Worm (Caenorhabditis elegans): ENCODE data around the gene T16G1.7.
A peak's percentile ranks its signal among the peaks of the same experiment; 100 is the strongest.

Gene T16G1.7

DNA sequence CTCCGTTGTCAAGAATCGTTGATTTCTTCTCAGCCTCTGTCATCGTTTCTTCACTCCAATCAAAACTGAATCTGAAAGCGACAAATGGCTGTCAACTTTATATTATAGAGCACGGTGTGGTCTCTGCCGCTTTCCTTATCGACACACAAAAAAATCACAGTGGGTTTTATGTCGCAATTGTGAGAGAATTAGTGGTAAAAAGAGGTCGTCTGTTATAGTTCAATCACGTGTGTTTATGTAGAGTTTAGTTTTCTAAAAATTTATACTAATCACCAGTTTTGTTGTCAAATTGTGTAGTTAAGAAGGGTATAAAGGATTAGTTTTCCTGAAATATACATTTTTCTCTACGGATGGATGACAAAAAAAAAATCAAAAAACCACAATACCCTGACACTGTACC lies at the start of gene T16G1.7:
T16G1.7 (minus strand) TSS at position 137 of the 400 bp plus-strand sequence.
- TF ChIP-seq med-1 (GFP tag; optimal IDR thresholded peaks at IDR 0.05; ENCODE audit: insufficient read depth) (no peak), cog-1 (tag; optimal IDR thresholded peaks at IDR 0.05) (no peak), ref-1 (GFP tag; conservative IDR thresholded peaks at IDR 0.05) (no peak), T22C8.4 (GFP tag; IDR thresholded peaks at IDR 0.05) (no peak), ztf-29 (GFP tag; IDR thresholded peaks at IDR 0.05) (no peak), ztf-23 (GFP tag; IDR thresholded peaks at IDR 0.05) (no peak), klf-2 (GFP tag; conservative IDR thresholded peaks at IDR 0.05) (no peak), tab-1 (GFP tag; IDR thresholded peaks at IDR 0.05) (no peak), flt-1 (GFP tag; IDR thresholded peaks at IDR 0.05) (no peak)

ce11 chrV:12974047-12974446 lies 39.1 kb upstream of the T16G1.7 start:
- TF ChIP-seq ztf-23 (GFP tag; IDR thresholded peaks at IDR 0.05) (no peak), cog-1 (tag; optimal IDR thresholded peaks at IDR 0.05) (no peak), tab-1 (GFP tag; IDR thresholded peaks at IDR 0.05) (no peak), klf-2 (GFP tag; conservative IDR thresholded peaks at IDR 0.05) (no peak), med-1 (GFP tag; optimal IDR thresholded peaks at IDR 0.05; ENCODE audit: insufficient read depth) (no peak), flt-1 (GFP tag; IDR thresholded peaks at IDR 0.05) (no peak), ref-1 (GFP tag; conservative IDR thresholded peaks at IDR 0.05) (no peak), T22C8.4 (GFP tag; IDR thresholded peaks at IDR 0.05) (no peak), ztf-29 (GFP tag; IDR thresholded peaks at IDR 0.05) (no peak)

DNA sequence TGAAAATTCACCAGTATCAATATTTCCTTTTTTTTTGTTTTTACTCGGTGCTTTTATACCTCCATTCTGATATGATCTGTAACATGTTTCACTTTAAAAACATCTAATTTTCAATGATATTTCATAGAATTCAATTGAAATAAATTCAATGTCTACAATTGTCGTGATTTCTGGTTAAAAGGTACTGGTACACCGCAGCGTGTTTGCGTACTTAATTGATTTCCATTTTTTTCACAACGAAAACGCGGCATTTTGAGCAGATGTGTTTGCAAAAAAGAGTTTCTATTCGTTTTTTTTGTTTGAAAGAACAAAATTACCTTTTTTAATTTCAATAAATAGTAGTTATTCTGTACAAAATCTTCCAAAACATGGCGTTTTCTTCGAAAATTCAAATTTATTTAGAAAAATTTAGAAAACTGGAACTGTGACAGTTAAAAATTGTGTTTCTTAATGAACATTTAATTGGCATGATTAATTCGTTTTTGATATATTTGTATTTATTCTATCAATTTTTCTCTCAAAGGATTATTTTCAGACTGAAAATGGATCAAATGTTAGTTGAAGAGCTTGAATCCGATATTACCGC lies 35.8 kb upstream of the T16G1.7 start, which contains the start of gene pnn-1:
pnn-1 (plus strand) TSS at position 536 of the 586 bp plus-strand sequence.
- TF ChIP-seq tab-1 (GFP tag; IDR thresholded peaks at IDR 0.05) (no peak), ztf-29 (GFP tag; IDR thresholded peaks at IDR 0.05) (no peak)

- no peak for TF ChIP-seq ref-1 (GFP tag; conservative IDR thresholded peaks at IDR 0.05)
- no peak for TF ChIP-seq ztf-29 (GFP tag; IDR thresholded peaks at IDR 0.05)
- no peak for TF ChIP-seq tab-1 (GFP tag; IDR thresholded peaks at IDR 0.05)
- no peak for TF ChIP-seq ztf-23 (GFP tag; IDR thresholded peaks at IDR 0.05)
- TF ChIP-seq cog-1 (tag; optimal IDR thresholded peaks at IDR 0.05), result no peak
- no peak for TF ChIP-seq T22C8.4 (GFP tag; IDR thresholded peaks at IDR 0.05)
- no peak for TF ChIP-seq med-1 (GFP tag; optimal IDR thresholded peaks at IDR 0.05; ENCODE audit: insufficient read depth)
- TF ChIP-seq klf-2 (GFP tag; conservative IDR thresholded peaks at IDR 0.05), result no peak
- TF ChIP-seq flt-1 (GFP tag; IDR thresholded peaks at IDR 0.05), result no peak
These were observed 33.6 kb upstream of the T16G1.7 start, which contains the start of gene lin-46 for ce11 chrV:12968555-12968954. Gene lin-46, plus strand, starts transcription at chrV:12968855.

DNA sequence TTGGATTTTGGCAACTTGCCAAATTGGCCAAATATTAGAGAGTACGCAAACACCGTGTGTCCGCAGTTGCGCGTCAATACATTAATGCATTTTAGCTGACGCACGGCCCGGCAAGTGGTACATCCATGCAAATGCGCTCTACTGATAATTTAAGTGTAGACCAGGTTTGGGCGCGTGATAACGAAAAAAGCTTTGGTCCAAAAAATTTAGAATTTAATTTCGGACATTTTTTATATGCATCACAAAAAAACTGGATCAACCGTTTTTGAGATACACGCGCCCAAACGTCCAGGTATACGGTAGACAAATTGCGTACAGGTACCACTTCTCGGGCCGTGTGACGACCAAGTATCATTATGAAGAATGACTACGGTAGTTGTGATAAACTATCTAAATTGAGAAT lies 33.0 kb upstream of the T16G1.7 start, which contains the start of gene R186.8:
R186.8 (minus strand) TSS at position 58 of the 403 bp plus-strand sequence.
- peak; percentile 52 for TF ChIP-seq cog-1 (tag; optimal IDR thresholded peaks at IDR 0.05)

DNA sequence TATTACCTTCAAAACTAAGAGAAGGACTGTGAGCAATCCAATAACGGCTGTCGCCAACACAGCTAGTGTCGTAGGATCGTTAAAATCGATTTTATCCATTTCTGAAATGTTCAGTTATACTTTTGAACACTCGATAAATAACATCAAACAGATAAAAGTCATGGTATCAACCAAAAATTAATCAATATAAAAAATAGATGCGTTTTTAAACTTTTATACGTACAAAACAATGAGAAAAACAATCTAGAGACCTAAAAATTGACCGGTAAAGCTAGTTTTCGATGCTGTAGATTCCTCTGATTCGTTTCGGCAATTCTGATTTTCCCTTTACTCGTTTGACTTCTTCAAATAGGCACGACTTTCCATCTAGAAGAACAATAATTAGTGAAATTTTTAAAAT lies 32.2 kb upstream of the T16G1.7 start, which contains the start of gene R186.3:
R186.3 (minus strand) TSS at position 101 of the 400 bp plus-strand sequence.
- TF ChIP-seq flt-1 (GFP tag; IDR thresholded peaks at IDR 0.05) (no peak), tab-1 (GFP tag; IDR thresholded peaks at IDR 0.05) (no peak), ztf-29 (GFP tag; IDR thresholded peaks at IDR 0.05) (no peak), ref-1 (GFP tag; conservative IDR thresholded peaks at IDR 0.05) (no peak), T22C8.4 (GFP tag; IDR thresholded peaks at IDR 0.05) (no peak), ztf-23 (GFP tag; IDR thresholded peaks at IDR 0.05) (no peak), cog-1 (tag; optimal IDR thresholded peaks at IDR 0.05) (no peak), med-1 (GFP tag; optimal IDR thresholded peaks at IDR 0.05; ENCODE audit: insufficient read depth) (no peak), klf-2 (GFP tag; conservative IDR thresholded peaks at IDR 0.05) (no peak)

DNA sequence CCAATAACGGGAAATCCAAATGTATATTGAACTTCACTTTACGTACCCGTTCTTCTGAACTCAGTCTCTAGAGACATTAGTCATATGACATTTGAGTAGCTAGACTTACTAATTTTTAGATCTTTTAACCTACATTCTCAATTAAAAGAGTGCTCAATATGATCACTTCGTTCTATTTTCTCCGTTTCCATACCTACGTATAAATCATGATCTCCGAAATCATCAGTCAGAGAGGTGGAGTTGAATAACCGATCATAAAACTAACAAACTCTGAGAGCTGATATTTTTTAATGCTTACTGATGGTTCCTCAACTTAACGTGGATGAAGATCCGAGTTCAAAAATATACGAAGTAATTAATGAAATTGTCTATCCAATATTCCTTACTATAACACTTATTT lies 29.2 kb upstream of the T16G1.7 start, which contains the start of gene srd-35:
srd-35 (plus strand) TSS at position 301 of the 400 bp plus-strand sequence.
- TF ChIP-seq med-1 (GFP tag; optimal IDR thresholded peaks at IDR 0.05; ENCODE audit: insufficient read depth), result no peak
- TF ChIP-seq ztf-23 (GFP tag; IDR thresholded peaks at IDR 0.05), result no peak
- TF ChIP-seq ztf-29 (GFP tag; IDR thresholded peaks at IDR 0.05), result no peak
- no peak for TF ChIP-seq flt-1 (GFP tag; IDR thresholded peaks at IDR 0.05)
- TF ChIP-seq cog-1 (tag; optimal IDR thresholded peaks at IDR 0.05), result no peak
- TF ChIP-seq ref-1 (GFP tag; conservative IDR thresholded peaks at IDR 0.05), result no peak
- TF ChIP-seq tab-1 (GFP tag; IDR thresholded peaks at IDR 0.05), result no peak
- no peak for TF ChIP-seq T22C8.4 (GFP tag; IDR thresholded peaks at IDR 0.05)
- no peak for TF ChIP-seq klf-2 (GFP tag; conservative IDR thresholded peaks at IDR 0.05)

ce11 chrV:12963192-12963591 lies 28.3 kb upstream of the T16G1.7 start, which contains the start of gene hrg-9:
Gene hrg-9, minus strand, starts transcription at chrV:12963343.
- TF ChIP-seq T22C8.4 (GFP tag; IDR thresholded peaks at IDR 0.05) (no peak), cog-1 (tag; optimal IDR thresholded peaks at IDR 0.05) (no peak), klf-2 (GFP tag; conservative IDR thresholded peaks at IDR 0.05) (no peak), med-1 (GFP tag; optimal IDR thresholded peaks at IDR 0.05; ENCODE audit: insufficient read depth) (no peak)

DNA sequence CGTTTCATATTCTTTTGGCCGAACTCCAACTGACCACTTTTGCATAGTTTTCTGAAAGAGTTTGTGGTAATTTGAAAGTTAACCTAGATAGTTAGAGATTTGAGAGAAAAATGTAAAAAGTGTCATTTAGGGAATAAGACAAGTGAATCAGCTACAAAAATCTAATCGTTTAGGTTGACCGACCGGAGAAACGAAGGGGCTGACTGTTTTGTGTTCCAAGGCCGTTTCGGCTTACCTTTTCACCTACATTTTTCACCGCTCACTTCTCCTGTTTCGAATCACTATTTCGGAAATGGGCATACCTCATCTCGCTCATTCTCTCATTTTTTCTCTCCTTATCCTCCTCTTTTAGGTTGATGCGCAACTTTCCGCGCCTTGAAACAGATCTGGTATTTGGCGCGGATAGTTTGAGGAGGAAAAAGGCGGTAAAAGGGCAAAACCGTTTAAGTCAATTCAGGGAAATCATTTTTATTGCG lies 26.2 kb upstream of the T16G1.7 start, which contains the start of gene mpst-7:
mpst-7 (minus strand) TSS at position 51 of the 476 bp plus-strand sequence.
- TF ChIP-seq tab-1 (GFP tag; IDR thresholded peaks at IDR 0.05), result no peak
- TF ChIP-seq klf-2 (GFP tag; conservative IDR thresholded peaks at IDR 0.05), result no peak
- TF ChIP-seq ref-1 (GFP tag; conservative IDR thresholded peaks at IDR 0.05), result no peak
- no peak for TF ChIP-seq cog-1 (tag; optimal IDR thresholded peaks at IDR 0.05)
- TF ChIP-seq flt-1 (GFP tag; IDR thresholded peaks at IDR 0.05), result no peak
- no peak for TF ChIP-seq T22C8.4 (GFP tag; IDR thresholded peaks at IDR 0.05)
- no peak for TF ChIP-seq ztf-23 (GFP tag; IDR thresholded peaks at IDR 0.05)
- no peak for TF ChIP-seq med-1 (GFP tag; optimal IDR thresholded peaks at IDR 0.05; ENCODE audit: insufficient read depth)
- TF ChIP-seq ztf-29 (GFP tag; IDR thresholded peaks at IDR 0.05), result no peak

ce11 chrV:12954261-12954660 lies 19.3 kb upstream of the T16G1.7 start:
- no peak for TF ChIP-seq klf-2 (GFP tag; conservative IDR thresholded peaks at IDR 0.05)
- no peak for TF ChIP-seq tab-1 (GFP tag; IDR thresholded peaks at IDR 0.05)
- TF ChIP-seq ztf-29 (GFP tag; IDR thresholded peaks at IDR 0.05), result no peak
- TF ChIP-seq flt-1 (GFP tag; IDR thresholded peaks at IDR 0.05), result no peak
- TF ChIP-seq med-1 (GFP tag; optimal IDR thresholded peaks at IDR 0.05; ENCODE audit: insufficient read depth), result no peak
- no peak for TF ChIP-seq ref-1 (GFP tag; conservative IDR thresholded peaks at IDR 0.05)
- no peak for TF ChIP-seq cog-1 (tag; optimal IDR thresholded peaks at IDR 0.05)
- TF ChIP-seq ztf-23 (GFP tag; IDR thresholded peaks at IDR 0.05), result no peak
- TF ChIP-seq T22C8.4 (GFP tag; IDR thresholded peaks at IDR 0.05), result no peak
